Fruit fly (Drosophila melanogaster) Kc167 (cell line): ENCODE results near the gene PH4alphaNE1.

Experiments
- Myc ChIP-seq: fragments of >200 bp; optimal IDR thresholded peaks from 2 replicates; lab custom pipeline; 2017; ENCODE audit warnings: missing external identifiers
- Sin3A ChIP-seq: fragments of >200 bp; optimal IDR thresholded peaks from 2 replicates; lab custom pipeline; 2018; ENCODE audit warnings: missing external identifiers
- h ChIP-seq: fragments of >200 bp; optimal IDR thresholded peaks from 3 replicates; lab custom pipeline; 2018; ENCODE audit warnings: missing external identifiers
- insv ChIP-seq: fragments of >200 bp; optimal IDR thresholded peaks from 3 replicates; lab custom pipeline; 2018; ENCODE audit warnings: missing external identifiers
- psq ChIP-seq: fragments of >200 bp; optimal IDR thresholded peaks from 2 replicates; lab custom pipeline; 2017; ENCODE audit warnings: missing external identifiers
- ttk ChIP-seq: sonication (Bioruptor generic); optimal IDR thresholded peaks from 2 replicates; lab custom pipeline; 2017; ENCODE audit warnings: missing external identifiers

Gene PH4alphaNE1

dm6 chr3R:30518274-30518873 is 18.2 kb upstream of the PH4alphaNE1 start:
- no peak for TF ChIP-seq psq (lab: Kevin White, UChicago)
- no peak for TF ChIP-seq ttk
- no peak for TF ChIP-seq Myc (lab: Kevin White, UChicago)
- TF ChIP-seq insv (lab: Kevin White, UChicago) = no peak
- no peak for TF ChIP-seq Sin3A (lab: Kevin White, UChicago)
- TF ChIP-seq h (lab: Kevin White, UChicago) = no peak

dm6 chr3R:30514255-30514827 is 14.2 kb upstream of the PH4alphaNE1 start, which contains the start of the genes CG31524 and CG9698:
TSS of gene CG31524 (minus strand) at chr3R:30514355.
TSS of gene CG9698 (plus strand) at chr3R:30514777.
- no peak for TF ChIP-seq ttk
- TF ChIP-seq Sin3A (lab: Kevin White, UChicago) = no peak
- no peak for TF ChIP-seq h (lab: Kevin White, UChicago)
- TF ChIP-seq Myc (lab: Kevin White, UChicago) = no peak
- TF ChIP-seq insv (lab: Kevin White, UChicago) = no peak

dm6 chr3R:30512114-30512513 is 12.0 kb upstream of the PH4alphaNE1 start, which contains the start of gene PH4alphaNE2:
TSS of gene PH4alphaNE2 (minus strand) at chr3R:30512214.
- TF ChIP-seq Sin3A (lab: Kevin White, UChicago) (no peak), ttk (no peak), Myc (lab: Kevin White, UChicago) (no peak), insv (lab: Kevin White, UChicago) (no peak), h (lab: Kevin White, UChicago) (no peak), psq (lab: Kevin White, UChicago) (no peak)

- TF ChIP-seq Myc (lab: Kevin White, UChicago) (no peak), Sin3A (lab: Kevin White, UChicago) (no peak), h (lab: Kevin White, UChicago) (no peak), insv (lab: Kevin White, UChicago) (no peak), ttk (no peak), psq (lab: Kevin White, UChicago) (no peak)
Observed at dm6 chr3R:30507723-30508122, 7.6 kb upstream of the PH4alphaNE1 start, which contains the start of gene CG34041. TSS of gene CG34041 (plus strand) at chr3R:30508023.

- TF ChIP-seq psq (lab: Kevin White, UChicago) (no peak), h (lab: Kevin White, UChicago) (no peak), Sin3A (lab: Kevin White, UChicago) (no peak), ttk (no peak), insv (lab: Kevin White, UChicago) (no peak), Myc (lab: Kevin White, UChicago) (no peak)
Observed at dm6 chr3R:30505561-30506037, 5.5 kb upstream of the PH4alphaNE1 start, which contains the start of the genes PH4alphaSG1 and CG15539. TSS of gene PH4alphaSG1 (minus strand) at chr3R:30505661. TSS of gene CG15539 (plus strand) at chr3R:30505987.

- TF ChIP-seq ttk = no peak
- TF ChIP-seq Myc (lab: Kevin White, UChicago) = no peak
- TF ChIP-seq psq (lab: Kevin White, UChicago) = no peak
Observed at dm6 chr3R:30503406-30503805, 3.3 kb upstream of the PH4alphaNE1 start, which contains the start of gene CG31371. TSS of gene CG31371 (minus strand) at chr3R:30503506.

- no peak for TF ChIP-seq Myc (lab: Kevin White, UChicago)
- TF ChIP-seq psq (lab: Kevin White, UChicago) = no peak
- TF ChIP-seq Sin3A (lab: Kevin White, UChicago) = no peak
- no peak for TF ChIP-seq h (lab: Kevin White, UChicago)
- no peak for TF ChIP-seq insv (lab: Kevin White, UChicago)
- no peak for TF ChIP-seq ttk
Observed at dm6 chr3R:30501174-30501573, 1.0 kb upstream of the PH4alphaNE1 start.

dm6 chr3R:30496103-30496858 is 3.8 kb downstream of the PH4alphaNE1 start, which contains the start of gene PH4alphaMP:
TSS of gene PH4alphaMP (minus strand) at chr3R:30496153.
- TF ChIP-seq insv (lab: Kevin White, UChicago) (no peak), ttk (no peak), psq (lab: Kevin White, UChicago) (no peak), Myc (lab: Kevin White, UChicago) (no peak), h (lab: Kevin White, UChicago) (no peak), Sin3A (lab: Kevin White, UChicago) (no peak)

dm6 chr3R:30489797-30490196 is 10.3 kb downstream of the PH4alphaNE1 start, which contains the start of gene PH4alphaSG2:
TSS of gene PH4alphaSG2 (plus strand) at chr3R:30490074.
- TF ChIP-seq Sin3A (lab: Kevin White, UChicago) (no peak), Myc (lab: Kevin White, UChicago) (no peak), h (lab: Kevin White, UChicago) (no peak)

dm6 chr3R:30488663-30489062 is 11.5 kb downstream of the PH4alphaNE1 start, which contains the start of gene Jon99Fi:
TSS of gene Jon99Fi (plus strand) at chr3R:30488963.
- no peak for TF ChIP-seq ttk
- TF ChIP-seq insv (lab: Kevin White, UChicago) = no peak
- no peak for TF ChIP-seq Myc (lab: Kevin White, UChicago)
- no peak for TF ChIP-seq h (lab: Kevin White, UChicago)
- TF ChIP-seq Sin3A (lab: Kevin White, UChicago) = no peak
- no peak for TF ChIP-seq psq (lab: Kevin White, UChicago)

dm6 chr3R:30487828-30488227 is 12.3 kb downstream of the PH4alphaNE1 start, which contains the start of gene Jon99Fii:
TSS of gene Jon99Fii (minus strand) at chr3R:30487928.
- no peak for TF ChIP-seq ttk
- no peak for TF ChIP-seq insv (lab: Kevin White, UChicago)
- no peak for TF ChIP-seq Sin3A (lab: Kevin White, UChicago)
